Worm (Caenorhabditis elegans) whole organism, L2 larva: ENCODE results near the gene kin-4.

Experiments used
- crh-2 ChIP-seq: sonication (generic microtip); optimal IDR thresholded peaks from 2 replicates; lab custom pipeline; 2017; ENCODE audit warnings: missing biosample characterization, missing genetic modification characterization
- egl-27 ChIP-seq: sonication (generic microtip); optimal IDR thresholded peaks from 3 replicates; lab custom pipeline; 2017; ENCODE audit warnings: missing biosample characterization, missing genetic modification reagents, missing genetic modification characterization
- fos-1 ChIP-seq: fragments of 150-350 bp; optimal IDR thresholded peaks from 2 replicates; lab custom pipeline; 2014; ENCODE audit warnings: missing biosample characterization, missing genetic modification characterization
- mdl-1 ChIP-seq, 2 experiments: fragments of 150-350 bp in 1 of 2; sonication (generic microtip) in 1 of 2; optimal IDR thresholded peaks; 2 replicates each; lab custom pipeline; 2017; ENCODE audit warnings: missing biosample characterization in 2 of 2, missing genetic modification characterization in 2 of 2
- nhr-11 ChIP-seq: fragments of 150-350 bp; optimal IDR thresholded peaks from 2 replicates; lab custom pipeline; 2014; ENCODE audit warnings: missing biosample characterization, missing genetic modification characterization
- nhr-12 ChIP-seq: fragments of 150-350 bp; optimal IDR thresholded peaks from 2 replicates; lab custom pipeline; 2014; ENCODE audit warnings: missing biosample characterization, missing genetic modification characterization
- nhr-21 ChIP-seq: fragments of 150-350 bp; optimal IDR thresholded peaks from 2 replicates; lab custom pipeline; 2014; ENCODE audit warnings: missing biosample characterization, missing genetic modification characterization
- nhr-23 ChIP-seq: fragments of 150-350 bp; optimal IDR thresholded peaks from 2 replicates; lab custom pipeline; 2014; ENCODE audit warnings: missing biosample characterization, missing genetic modification reagents, missing genetic modification characterization
- ztf-11 ChIP-seq: sonication (generic microtip); optimal IDR thresholded peaks from 2 replicates; lab custom pipeline; 2017; ENCODE audit warnings: missing biosample characterization, missing genetic modification characterization

DNA sequence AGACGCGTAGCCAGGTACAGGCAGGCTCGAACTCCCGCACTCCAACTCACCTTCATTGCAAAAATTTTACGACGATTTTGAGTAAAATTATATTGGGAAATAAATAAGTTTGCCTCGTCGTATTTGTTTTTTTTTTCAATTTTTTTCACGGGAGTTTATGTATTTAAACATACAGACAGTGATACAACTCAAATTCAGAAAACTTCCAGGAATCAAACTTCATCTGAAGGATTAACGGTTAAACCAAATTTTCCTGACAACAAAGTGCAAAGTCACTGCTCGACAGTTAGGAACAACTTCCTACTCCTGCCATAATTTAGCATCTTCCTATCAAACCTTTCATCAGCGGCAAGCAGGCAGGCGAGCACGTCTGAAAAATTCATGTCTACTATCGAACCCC is 712 bp upstream of the kin-4 start, which contains the start of gene F22B3.8:
- TF ChIP-seq mdl-1 (tag; optimal IDR thresholded peaks at IDR 0.05; lab: Kevin White, UChicago) (no peak), crh-2 (no peak), egl-27 (tag; lab: Kevin White, UChicago) (no peak), nhr-11 (tag; lab: Kevin White, UChicago) (no peak), nhr-21 (tag; lab: Kevin White, UChicago) (no peak), ztf-11 (no peak), fos-1 (no peak), nhr-23 (tag; lab: Kevin White, UChicago) (no peak), nhr-12 (tag; lab: Kevin White, UChicago) (no peak)
